Worm (Caenorhabditis elegans): Measurements from ENCODE around the gene kcmf-1.

The kcmf-1 gene

ce11 chrIII:7784201-7784600 is 45.0 kb upstream of the kcmf-1 start:
- TF ChIP-seq mep-1 (tag; optimal IDR thresholded peaks at IDR 0.05) (no peak), ceh-20 (GFP tag; IDR thresholded peaks at IDR 0.05) (0 out of 2 replicates have a peak, but pooled peaks have one; percentile 21), ceh-28 (tag; optimal IDR thresholded peaks at IDR 0.05) (no peak), tra-1 (GFP tag; IDR thresholded peaks at IDR 0.05) (0 out of 2 replicates have a peak, but pooled peaks have one; percentile 23), duxl-1 (tag; optimal IDR thresholded peaks at IDR 0.05; ENCODE audit: poor library complexity) (peak; percentile 7), lsy-2 (tag; optimal IDR thresholded peaks at IDR 0.05) (peak in 1 of 2 experiments; percentile 43)

DNA sequence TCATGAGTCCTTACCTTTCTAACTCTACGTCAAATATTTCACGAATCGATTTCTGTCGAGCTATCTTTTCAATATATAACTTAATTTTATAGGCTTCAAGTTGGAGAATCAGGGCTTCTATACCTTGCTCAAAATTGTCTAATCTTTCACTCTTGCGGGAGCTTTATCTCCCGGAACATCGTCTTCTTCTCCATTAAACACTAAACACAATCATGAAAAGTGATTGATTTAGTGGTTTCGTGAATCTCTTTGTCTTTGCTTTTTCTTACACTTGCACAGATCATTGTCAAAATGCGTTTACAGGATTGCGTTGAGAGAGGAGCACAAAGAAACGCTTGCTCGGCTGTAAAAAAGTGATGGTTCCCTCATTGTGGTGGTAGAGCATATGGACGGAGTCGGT is 40.8 kb upstream of the kcmf-1 start:
- TF ChIP-seq nhr-28 (tag; optimal IDR thresholded peaks at IDR 0.05) (no peak), lin-15B (tag; optimal IDR thresholded peaks at IDR 0.05) (no peak), egl-43 (GFP tag; IDR thresholded peaks at IDR 0.05) (no peak)

ce11 chrIII:7790522-7790921 is 38.7 kb upstream of the kcmf-1 start:
- TF ChIP-seq egl-43 (GFP tag; IDR thresholded peaks at IDR 0.05) (no peak), hlh-30 (tag; optimal IDR thresholded peaks at IDR 0.05; ENCODE audit: insufficient read depth) (peak; percentile 7), ztf-11 (tag; optimal IDR thresholded peaks at IDR 0.05) (no peak), unc-62 (GFP tag; optimal IDR thresholded peaks at IDR 0.05 in 1 of 2) (peak in 1 of 2 experiments; percentile 75), unc-62 (tag; optimal IDR thresholded peaks at IDR 0.05) (no peak), nhr-41 (GFP tag; IDR thresholded peaks at IDR 0.05) (no peak), lsy-2 (tag; optimal IDR thresholded peaks at IDR 0.05) (peak in 1 of 2 experiments; percentile 68)

ce11 chrIII:7792209-7792608 is 37.0 kb upstream of the kcmf-1 start:
- TF ChIP-seq nhr-25 (tag; optimal IDR thresholded peaks at IDR 0.05; ENCODE audit: borderline replicate concordance, insufficient read depth) (no peak), nhr-41 (GFP tag; IDR thresholded peaks at IDR 0.05) (no peak), pqm-1 (tag; optimal IDR thresholded peaks at IDR 0.05) (no peak), snpc-4 (tag; optimal IDR thresholded peaks at IDR 0.05) (no peak), duxl-1 (tag; optimal IDR thresholded peaks at IDR 0.05; ENCODE audit: poor library complexity) (peak; percentile 24), ZK546.5 (tag; optimal IDR thresholded peaks at IDR 0.05) (no peak), mep-1 (tag; optimal IDR thresholded peaks at IDR 0.05) (no peak), nhr-11 (tag; optimal IDR thresholded peaks at IDR 0.05) (no peak), lsy-2 (tag; optimal IDR thresholded peaks at IDR 0.05) (peak in 1 of 2 experiments; percentile 56), nhr-102 (tag; optimal IDR thresholded peaks at IDR 0.05) (no peak), mdt-29 (GFP tag; IDR thresholded peaks at IDR 0.05) (no peak), spr-1 (tag; optimal IDR thresholded peaks at IDR 0.05) (no peak), unc-62 (GFP tag; optimal IDR thresholded peaks at IDR 0.05 in 1 of 2) (no peak), unc-62 (tag; optimal IDR thresholded peaks at IDR 0.05) (no peak)

- peak in 1 of 2 experiments; percentile 99 for TF ChIP-seq unc-62 (GFP tag; optimal IDR thresholded peaks at IDR 0.05 in 1 of 2)
- TF ChIP-seq unc-62 (tag; optimal IDR thresholded peaks at IDR 0.05): no peak
- no peak for TF ChIP-seq egl-27 (tag; optimal IDR thresholded peaks at IDR 0.05)
These were observed 36.2 kb upstream of the kcmf-1 start for ce11 chrIII:7792970-7793369.

DNA sequence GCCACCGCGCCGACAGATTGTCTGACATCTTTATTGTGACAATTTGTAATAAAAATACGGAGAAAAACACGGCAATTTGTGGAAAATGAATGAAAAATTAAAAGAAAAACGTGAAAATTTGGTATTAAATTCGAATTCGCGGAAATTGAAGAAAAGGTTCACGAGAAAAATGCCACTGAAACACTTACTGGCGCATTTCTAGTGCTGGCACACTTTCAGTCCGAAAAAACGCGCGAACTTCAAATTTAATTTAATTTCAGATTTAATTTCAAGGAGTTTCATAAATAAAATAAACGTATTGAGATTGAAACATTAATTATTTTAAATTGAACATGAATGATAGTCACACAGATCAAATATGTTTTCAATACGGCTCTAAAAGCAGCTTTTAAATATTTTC is 33.9 kb upstream of the kcmf-1 start, which contains the start of gene cyk-7:
cyk-7 (minus strand) TSS at position 99 of the 400 bp plus-strand sequence.
- peak; percentile 17 for TF ChIP-seq unc-130 (GFP tag; optimal IDR thresholded peaks at IDR 0.05)
- peak; percentile 69 for TF ChIP-seq F49E8.2 (tag; optimal IDR thresholded peaks at IDR 0.05; ENCODE audit: borderline replicate concordance)
- TF ChIP-seq ZK337.2 (GFP tag; IDR thresholded peaks at IDR 0.05): no peak
- peak; percentile 45 for TF ChIP-seq dpl-1 (GFP tag; optimal IDR thresholded peaks at IDR 0.05)

ce11 chrIII:7805253-7805652 is 24.0 kb upstream of the kcmf-1 start:
- TF ChIP-seq nhr-41 (GFP tag; IDR thresholded peaks at IDR 0.05) (no peak), ceh-82 (tag; optimal IDR thresholded peaks at IDR 0.05) (no peak), dmd-9 (GFP tag; IDR thresholded peaks at IDR 0.05) (no peak), nhr-11 (tag; optimal IDR thresholded peaks at IDR 0.05) (no peak), unc-39 (tag; optimal IDR thresholded peaks at IDR 0.05) (no peak), duxl-1 (tag; optimal IDR thresholded peaks at IDR 0.05; ENCODE audit: poor library complexity) (no peak), ceh-32 (tag; optimal IDR thresholded peaks at IDR 0.05; ENCODE audit: poor library complexity) (no peak), nhr-76 (tag; optimal IDR thresholded peaks at IDR 0.05) (no peak), D1046.2 (GFP tag; IDR thresholded peaks at IDR 0.05) (no peak), nhr-42 (GFP tag; IDR thresholded peaks at IDR 0.05) (no peak)

Data from whole organism, L4 larva.